Worm (Caenorhabditis elegans) whole organism, early embryonic: Measurements from ENCODE around the gene T22B7.3.

Experiments used
- aly-1 ChIP-seq: sonication (generic microtip); optimal IDR thresholded peaks from 2 replicates; lab custom pipeline; 2016; ENCODE audit warnings: missing genetic modification characterization, missing compliant biosample characterization
- ama-1 ChIP-seq: fragments of 150-350 bp; optimal IDR thresholded peaks from 2 replicates; lab custom pipeline; 2014
- ceh-36 ChIP-seq: sonication (generic microtip); optimal IDR thresholded peaks from 2 replicates; lab custom pipeline; 2016; ENCODE audit warnings: missing genetic modification characterization, inconsistent platforms, missing compliant biosample characterization
- ets-7 ChIP-seq: sonication (generic microtip); optimal IDR thresholded peaks from 2 replicates; lab custom pipeline; 2016; ENCODE audit warnings: missing genotype, missing genetic modification characterization, missing compliant biosample characterization
- hmg-4 ChIP-seq: fragments of 200-800 bp; sonication (Bioruptor generic); optimal IDR thresholded peaks from 2 replicates; lab custom pipeline; 2018; ENCODE audit warnings: mild to moderate bottlenecking, missing genetic modification characterization, missing compliant biosample characterization

DNA sequence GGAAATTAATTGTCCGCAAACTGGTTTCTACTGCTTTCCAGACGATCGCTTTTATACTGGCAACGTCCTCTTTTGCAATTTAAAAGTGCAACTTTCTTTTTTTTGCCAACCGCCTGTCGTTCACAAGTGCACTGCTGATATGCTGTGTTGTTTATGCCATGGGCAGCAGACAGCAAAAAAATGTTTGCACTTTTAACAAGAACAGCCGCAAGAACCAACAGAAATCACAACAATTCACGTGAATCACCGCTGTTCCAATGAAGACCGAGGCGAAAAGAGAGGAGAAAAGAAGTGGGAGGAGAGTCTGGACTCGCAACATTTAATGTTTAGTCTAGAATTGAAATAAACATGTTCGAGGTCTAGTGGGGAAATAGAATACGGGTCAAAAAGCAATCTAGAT is 6.6 kb downstream of the T22B7.3 start, which contains the start of gene T22B7.7:
- TF ChIP-seq ama-1 (lab: Kevin White, UChicago) (no peak), ets-7 (tag; lab: Kevin White, UChicago) (no peak), ceh-36 (no peak), aly-1 (no peak), hmg-4 (GFP tag; lab: Kevin White, UChicago) (no peak)
